Fruit fly (Drosophila melanogaster): ENCODE results near the gene mnb.
A peak's percentile ranks its signal among the peaks of the same experiment; 100 is the strongest.

mnb gene

dm6 chrX:17880269-17880889 is 6.6 kb downstream of the mnb start (continued):
- peak; percentile 96 for TF ChIP-seq PHDP (tag; optimal IDR thresholded peaks at IDR 0.05)
- TF ChIP-seq E2f2 (GFP tag; IDR thresholded peaks at IDR 0.05): peak; percentile 80
- no peak for TF ChIP-seq tna (GFP tag; IDR thresholded peaks at IDR 0.05; ENCODE audit: partially characterized antibody)
- TF ChIP-seq CG14667 (GFP tag; IDR thresholded peaks at IDR 0.05): peak; percentile 93
- peak; percentile 20 for TF ChIP-seq pzg (GFP tag; optimal IDR thresholded peaks at IDR 0.05)
- TF ChIP-seq CG2712 (tag; optimal IDR thresholded peaks at IDR 0.05): peak; percentile 93
- peak; percentile 97 for TF ChIP-seq Ptx1 (GFP tag; IDR thresholded peaks at IDR 0.05)
- TF ChIP-seq klu (GFP tag; IDR thresholded peaks at IDR 0.05): peak; percentile 93
- peak; percentile 95 for TF ChIP-seq CG3847 (GFP tag; IDR thresholded peaks at IDR 0.05)
- TF ChIP-seq CG32532 (GFP tag; IDR thresholded peaks at IDR 0.05): peak; percentile 97
- peak; percentile 72 for TF ChIP-seq CG17802 (tag; optimal IDR thresholded peaks at IDR 0.05)
- TF ChIP-seq Sry-β (GFP tag; optimal IDR thresholded peaks at IDR 0.05): peak; percentile 14
- no peak for TF ChIP-seq h (optimal IDR thresholded peaks at IDR 0.05)
- peak; percentile 76 for TF ChIP-seq CG4617 (GFP tag; optimal IDR thresholded peaks at IDR 0.05; ENCODE audit: borderline replicate concordance)
- TF ChIP-seq disco-r (GFP tag; optimal IDR thresholded peaks at IDR 0.05): peak; percentile 93
- peak; percentile 83 for TF ChIP-seq CG4820 (GFP tag; optimal IDR thresholded peaks at IDR 0.05)
- TF ChIP-seq kay (GFP tag; optimal IDR thresholded peaks at IDR 0.05): peak; percentile 92
- TF ChIP-seq CG30403 (GFP tag; optimal IDR thresholded peaks at IDR 0.05): peak; percentile 96
- TF ChIP-seq peb (GFP tag; IDR thresholded peaks at IDR 0.05): peak; percentile 93
- peak; percentile 84 for TF ChIP-seq aop (GFP tag; IDR thresholded peaks at IDR 0.05)
- peak; percentile 92 for TF ChIP-seq CG8388 (GFP tag; optimal IDR thresholded peaks at IDR 0.05)
- TF ChIP-seq CG8478 (optimal IDR thresholded peaks at IDR 0.05): no peak
- peak; percentile 22 to 36 for TF ChIP-seq Trl (optimal IDR thresholded peaks at IDR 0.05)
- TF ChIP-seq Trl (GFP tag; optimal IDR thresholded peaks at IDR 0.05): peak; percentile 95
- peak; percentile 88 for TF ChIP-seq en (GFP tag; optimal IDR thresholded peaks at IDR 0.05)
- peak; percentile 84 for TF ChIP-seq nerfin-1 (tag; optimal IDR thresholded peaks at IDR 0.05)
- TF ChIP-seq Awh (GFP tag; IDR thresholded peaks at IDR 0.05): peak; percentile 92
- TF ChIP-seq sens-2 (GFP tag; IDR thresholded peaks at IDR 0.05): peak; percentile 88
- peak; percentile 92 for TF ChIP-seq ab (GFP tag; optimal IDR thresholded peaks at IDR 0.05)
- peak; percentile 94 for TF ChIP-seq Xrp1 (GFP tag; IDR thresholded peaks at IDR 0.05)
- peak; percentile 77 for TF ChIP-seq CG18476 (GFP tag; optimal IDR thresholded peaks at IDR 0.05)
- TF ChIP-seq cwo (GFP tag; optimal IDR thresholded peaks at IDR 0.05): peak; percentile 90
- no peak for TF ChIP-seq lov (optimal IDR thresholded peaks at IDR 0.05)
- peak; percentile 92 for TF ChIP-seq lov (GFP tag; IDR thresholded peaks at IDR 0.05)
- TF ChIP-seq sob (GFP tag; IDR thresholded peaks at IDR 0.05): peak; percentile 95
- TF ChIP-seq CG6272 (GFP tag; IDR thresholded peaks at IDR 0.05): peak; percentile 89
- TF ChIP-seq Atf6 (GFP tag; IDR thresholded peaks at IDR 0.05): peak; percentile 96
- peak; percentile 92 for TF ChIP-seq CG7556 (GFP tag; optimal IDR thresholded peaks at IDR 0.05)
- TF ChIP-seq CG9797 (GFP tag; optimal IDR thresholded peaks at IDR 0.05): no peak
- TF ChIP-seq chinmo (GFP tag; IDR thresholded peaks at IDR 0.05; ENCODE audit: partially characterized antibody): 0 out of 4 replicates have a peak, but pooled peaks have one; percentile 30
- peak; percentile 97 for TF ChIP-seq CG14014 (GFP tag; IDR thresholded peaks at IDR 0.05)
- peak; percentile 90 for TF ChIP-seq C15 (GFP tag; IDR thresholded peaks at IDR 0.05)
- TF ChIP-seq CG7839 (tag; optimal IDR thresholded peaks at IDR 0.05): peak; percentile 97
- TF ChIP-seq CG4282 (GFP tag; optimal IDR thresholded peaks at IDR 0.05): peak; percentile 66
- TF ChIP-seq CG2129 (GFP tag; IDR thresholded peaks at IDR 0.05; ENCODE audit: partially characterized antibody): no peak
- TF ChIP-seq Bgb (GFP tag; IDR thresholded peaks at IDR 0.05; ENCODE audit: partially characterized antibody): no peak
- TF ChIP-seq CG5180 (GFP tag; optimal IDR thresholded peaks at IDR 0.05): peak; percentile 87
- TF ChIP-seq Antp (GFP tag; optimal IDR thresholded peaks at IDR 0.05): peak; percentile 96
- peak; percentile 92 for TF ChIP-seq CG8924 (tag; optimal IDR thresholded peaks at IDR 0.05)
- TF ChIP-seq Med (GFP tag): peak; percentile 100
- TF ChIP-seq vnd (GFP tag; IDR thresholded peaks at IDR 0.05; ENCODE audit: partially characterized antibody): no peak

Measured in whole organism, embryonic.